Worm (Caenorhabditis elegans) whole organism, late embryonic: ENCODE results near the gene fshr-1.

Source experiments
- C38D4.7 ChIP-seq: fragments of 200-800 bp; sonication (Bioruptor generic); optimal IDR thresholded peaks from 2 replicates; lab custom pipeline; 2018; ENCODE audit warnings: mild to moderate bottlenecking, missing genetic modification characterization, moderate library complexity, missing compliant biosample characterization
- F13H6.1 ChIP-seq: sonication (generic microtip); optimal IDR thresholded peaks from 2 replicates; lab custom pipeline; 2016; ENCODE audit warnings: missing genetic modification characterization, missing compliant biosample characterization
- T23F11.4 ChIP-seq: fragments of 200-800 bp; sonication (Bioruptor generic); optimal IDR thresholded peaks from 2 replicates; lab custom pipeline; 2018; ENCODE audit warnings: mild to moderate bottlenecking, missing genetic modification characterization, missing compliant biosample characterization
- ahr-1 ChIP-seq: sonication (generic microtip); optimal IDR thresholded peaks from 2 replicates; lab custom pipeline; 2016; ENCODE audit warnings: missing genetic modification characterization, missing compliant biosample characterization
- ceh-19 ChIP-seq: fragments of 200-800 bp; sonication (Bioruptor generic); optimal IDR thresholded peaks from 2 replicates; lab custom pipeline; 2018; ENCODE audit warnings: mild to moderate bottlenecking, missing genetic modification characterization, missing compliant biosample characterization
- ceh-2 ChIP-seq: sonication (generic microtip); optimal IDR thresholded peaks from 2 replicates; lab custom pipeline; 2016; ENCODE audit warnings: missing genotype, missing genetic modification characterization, missing compliant biosample characterization
- ceh-22 ChIP-seq: sonication (generic microtip); optimal IDR thresholded peaks from 2 replicates; lab custom pipeline; 2017; ENCODE audit warnings: missing biosample characterization, missing genetic modification characterization
- ceh-45 ChIP-seq: fragments of 200-800 bp; sonication (Bioruptor generic); IDR thresholded peaks from 2 replicates; pipeline ENCODE4 v1.3.6; 2022; ENCODE audit warnings: missing genetic modification reagents, missing genetic modification characterization, missing compliant biosample characterization
- ceh-6 ChIP-seq: fragments of 200-800 bp; sonication (Bioruptor generic); optimal IDR thresholded peaks from 2 replicates; lab custom pipeline; 2018; ENCODE audit warnings: mild to moderate bottlenecking, missing genetic modification characterization, missing compliant biosample characterization
- che-1 ChIP-seq: sonication (generic microtip); optimal IDR thresholded peaks from 2 replicates; lab custom pipeline; 2016; ENCODE audit warnings: mild to moderate bottlenecking, missing genetic modification characterization, missing compliant biosample characterization
- dmd-4 ChIP-seq: sonication (generic microtip); optimal IDR thresholded peaks from 2 replicates; lab custom pipeline; 2016; ENCODE audit warnings: borderline replicate concordance, missing genetic modification characterization, missing compliant biosample characterization
- dve-1 ChIP-seq: sonication (generic microtip); optimal IDR thresholded peaks from 2 replicates; lab custom pipeline; 2017; ENCODE audit warnings: antibody characterized with exemption, mild to moderate bottlenecking, missing genetic modification characterization, missing compliant biosample characterization
- elt-2 ChIP-seq: sonication (generic microtip); optimal IDR thresholded peaks from 2 replicates; lab custom pipeline; 2016; ENCODE audit warnings: missing genetic modification reagents, missing genetic modification characterization, missing compliant biosample characterization
- ets-4 ChIP-seq: sonication (generic microtip); optimal IDR thresholded peaks from 2 replicates; lab custom pipeline; 2016; ENCODE audit warnings: missing genetic modification characterization, missing compliant biosample characterization
- fkh-10 ChIP-seq: fragments of 150-350 bp; optimal IDR thresholded peaks from 2 replicates; lab custom pipeline; 2014; ENCODE audit warnings: missing biosample characterization, missing genetic modification reagents, missing genetic modification characterization
- fkh-6 ChIP-seq: sonication (generic microtip); optimal IDR thresholded peaks from 2 replicates; lab custom pipeline; 2016; ENCODE audit warnings: missing genetic modification characterization, missing compliant biosample characterization
- gmeb-2 ChIP-seq: sonication (generic microtip); optimal IDR thresholded peaks from 2 replicates; lab custom pipeline; 2016; ENCODE audit warnings: missing genetic modification characterization, inconsistent platforms, missing compliant biosample characterization
- hlh-13 ChIP-seq: fragments of 200-800 bp; sonication (Bioruptor generic); optimal IDR thresholded peaks from 2 replicates; lab custom pipeline; 2018; ENCODE audit warnings: mild to moderate bottlenecking, missing genetic modification characterization, missing compliant biosample characterization
- hlh-15 ChIP-seq: sonication (generic microtip); optimal IDR thresholded peaks from 2 replicates; lab custom pipeline; 2016; ENCODE audit warnings: missing genetic modification characterization, missing compliant biosample characterization
- hlh-6 ChIP-seq: sonication (generic microtip); optimal IDR thresholded peaks from 2 replicates; lab custom pipeline; 2016; ENCODE audit warnings: missing genotype, missing genetic modification characterization, missing compliant biosample characterization
- mec-3 ChIP-seq: sonication (generic microtip); optimal IDR thresholded peaks from 2 replicates; lab custom pipeline; 2016; ENCODE audit warnings: borderline replicate concordance, missing genetic modification characterization, missing compliant biosample characterization
- nhr-232 ChIP-seq: sonication (generic microtip); optimal IDR thresholded peaks from 2 replicates; lab custom pipeline; 2016; ENCODE audit warnings: missing genetic modification characterization, missing compliant biosample characterization
- npax-4 ChIP-seq: sonication (generic microtip); optimal IDR thresholded peaks from 2 replicates; lab custom pipeline; 2016; ENCODE audit warnings: missing genetic modification characterization, missing compliant biosample characterization
- odd-2 ChIP-seq: sonication (generic microtip); optimal IDR thresholded peaks from 2 replicates; lab custom pipeline; 2017; ENCODE audit warnings: antibody characterized with exemption, mild to moderate bottlenecking, missing genetic modification characterization, missing compliant biosample characterization
- pag-3 ChIP-seq: sonication (generic microtip); optimal IDR thresholded peaks from 2 replicates; lab custom pipeline; 2016; ENCODE audit warnings: missing compliant biosample characterization, missing genetic modification characterization, borderline replicate concordance
- pha-4 ChIP-seq: fragments of 150-350 bp; optimal IDR thresholded peaks from 2 replicates; lab custom pipeline; 2018; ENCODE audit warnings: missing biosample characterization, missing genetic modification reagents, missing genetic modification characterization
- pros-1 ChIP-seq: fragments of 150-350 bp; optimal IDR thresholded peaks from 2 replicates; lab custom pipeline; 2014; ENCODE audit warnings: missing biosample characterization, missing genetic modification reagents, missing genetic modification characterization
- sox-2 ChIP-seq: fragments of 200-800 bp; sonication (Bioruptor generic); IDR thresholded peaks from 2 replicates; pipeline ENCODE4 v1.3.6; 2022; ENCODE audit warnings: missing genetic modification reagents, missing genetic modification characterization, missing compliant biosample characterization
- syd-9 ChIP-seq: sonication (generic microtip); optimal IDR thresholded peaks from 2 replicates; lab custom pipeline; 2016; ENCODE audit warnings: mild to moderate bottlenecking, missing genetic modification characterization, moderate library complexity, missing compliant biosample characterization
- tbx-2 ChIP-seq: sonication (generic microtip); optimal IDR thresholded peaks from 2 replicates; lab custom pipeline; 2016; ENCODE audit warnings: missing genetic modification characterization, missing compliant biosample characterization
- tbx-7 ChIP-seq: sonication (generic microtip); optimal IDR thresholded peaks from 2 replicates; lab custom pipeline; 2016; ENCODE audit warnings: missing genotype, missing genetic modification characterization, missing compliant biosample characterization
- unc-42 ChIP-seq: sonication (generic microtip); optimal IDR thresholded peaks from 2 replicates; lab custom pipeline; 2016; ENCODE audit warnings: missing genotype, missing genetic modification characterization, missing compliant biosample characterization
- unc-86 ChIP-seq: sonication (generic microtip); optimal IDR thresholded peaks from 2 replicates; lab custom pipeline; 2016; ENCODE audit warnings: missing genetic modification characterization, missing compliant biosample characterization
- ztf-16 ChIP-seq: sonication (generic microtip); optimal IDR thresholded peaks from 2 replicates; lab custom pipeline; 2017; ENCODE audit warnings: missing genetic modification characterization, missing compliant biosample characterization

fshr-1 gene

DNA sequence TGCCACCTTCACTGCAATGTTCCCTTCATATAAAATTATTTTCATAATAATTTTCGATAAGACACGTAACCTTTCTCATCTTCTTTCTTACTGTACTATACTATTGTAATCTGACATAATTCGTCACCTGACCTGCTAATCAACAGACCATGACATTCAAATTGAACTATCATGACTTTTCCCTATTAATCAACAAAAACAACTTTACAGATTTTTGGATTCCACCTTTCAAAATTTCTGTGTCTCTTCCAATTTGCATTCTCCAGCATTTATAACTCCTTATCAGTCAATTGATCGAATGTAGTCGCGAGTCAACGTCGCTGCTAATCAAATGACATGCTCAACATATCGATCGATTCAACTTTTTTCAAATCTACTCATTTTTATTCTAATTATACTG is at the start of gene fshr-1:
fshr-1 (plus strand) TSS at position 209 of the 400 bp plus-strand sequence.
- TF ChIP-seq elt-2 (tag; lab: Kevin White, UChicago) (peak; percentile 9), sox-2 (GFP tag; lab: Robert Waterston, UW) (no peak)

- TF ChIP-seq ceh-2 (tag; lab: Kevin White, UChicago) (no peak), syd-9 (tag; lab: Kevin White, UChicago) (no peak), hlh-6 (tag; lab: Kevin White, UChicago) (no peak), gmeb-2 (no peak), dve-1 (tag; lab: Kevin White, UChicago) (no peak), pros-1 (tag; lab: Kevin White, UChicago) (no peak), unc-42 (tag; lab: Kevin White, UChicago) (no peak), T23F11.4 (no peak), fkh-6 (tag; lab: Kevin White, UChicago) (no peak), sox-2 (GFP tag; lab: Robert Waterston, UW) (no peak), dmd-4 (tag; lab: Kevin White, UChicago) (no peak)
- TF ChIP-seq, all 69 proteins: peak for 0
Measured at ce11 chrV:9841376-9841775, 48.3 kb upstream of the fshr-1 start, which contains the start of gene sru-36. Gene sru-36, plus strand, starts transcription at chrV:9841676.

ce11 chrV:9843376-9843916 is 46.2 kb upstream of the fshr-1 start, which contains the start of gene sru-8:
Gene sru-8, plus strand, starts transcription at chrV:9843866.
- TF ChIP-seq nhr-232 (tag; lab: Kevin White, UChicago) (no peak), ceh-45 (no peak), ztf-16 (tag; lab: Kevin White, UChicago) (no peak), fkh-10 (no peak), hlh-15 (tag; lab: Kevin White, UChicago) (no peak), hlh-13 (GFP tag; lab: Kevin White, UChicago) (no peak), ceh-6 (GFP tag; lab: Kevin White, UChicago) (no peak), fkh-6 (tag; lab: Kevin White, UChicago) (no peak), che-1 (tag; lab: Kevin White, UChicago) (no peak), elt-2 (tag; lab: Kevin White, UChicago) (no peak), ceh-19 (GFP tag; lab: Kevin White, UChicago) (no peak), ceh-2 (tag; lab: Kevin White, UChicago) (no peak), npax-4 (tag; lab: Kevin White, UChicago) (no peak), tbx-2 (tag; lab: Kevin White, UChicago) (no peak), sox-2 (GFP tag; lab: Robert Waterston, UW) (no peak), ets-4 (tag; lab: Kevin White, UChicago) (no peak), hlh-6 (tag; lab: Kevin White, UChicago) (no peak)

DNA sequence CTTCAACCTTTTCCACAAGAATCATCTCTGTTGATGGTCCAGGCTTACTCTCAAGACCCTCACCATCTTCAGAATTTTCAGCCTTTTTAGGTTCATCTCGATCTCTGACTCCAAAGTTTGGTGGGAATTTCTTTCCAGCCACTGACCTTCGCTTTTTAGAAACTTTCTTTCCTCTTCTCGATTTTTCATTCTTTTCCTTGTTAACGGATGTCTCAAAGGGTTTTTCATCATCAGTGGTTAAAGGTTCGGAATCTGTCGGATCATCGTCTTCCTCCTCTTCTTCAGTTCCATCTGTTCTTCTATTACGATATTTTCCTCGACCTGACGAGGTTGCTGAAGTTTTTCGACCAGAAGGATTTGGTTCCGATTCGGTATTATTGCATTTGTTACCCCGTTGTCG is 41.1 kb upstream of the fshr-1 start:
- no peak for TF ChIP-seq F13H6.1 (tag; lab: Kevin White, UChicago)
- TF ChIP-seq unc-42 (tag; lab: Kevin White, UChicago) = no peak
- no peak for TF ChIP-seq odd-2 (tag; lab: Kevin White, UChicago)
- TF ChIP-seq sox-2 (GFP tag; lab: Robert Waterston, UW) = no peak
- TF ChIP-seq hlh-13 (GFP tag; lab: Kevin White, UChicago) = no peak
- TF ChIP-seq dmd-4 (tag; lab: Kevin White, UChicago) = no peak
- no peak for TF ChIP-seq pros-1 (tag; lab: Kevin White, UChicago)
- TF ChIP-seq C38D4.7 (GFP tag; lab: Kevin White, UChicago) = no peak
- no peak for TF ChIP-seq mec-3 (tag; lab: Kevin White, UChicago)
- no peak for TF ChIP-seq ceh-19 (GFP tag; lab: Kevin White, UChicago)
- TF ChIP-seq che-1 (tag; lab: Kevin White, UChicago) = no peak
- no peak for TF ChIP-seq pha-4 (tag; lab: Kevin White, UChicago)
- TF ChIP-seq ceh-22 (tag; lab: Kevin White, UChicago) = no peak
- TF ChIP-seq pag-3 (tag; lab: Kevin White, UChicago) = no peak
- TF ChIP-seq unc-86 (tag; lab: Kevin White, UChicago) = no peak
- no peak for TF ChIP-seq ahr-1 (tag; lab: Kevin White, UChicago)
- no peak for TF ChIP-seq tbx-7 (tag; lab: Kevin White, UChicago)
- no peak for TF ChIP-seq nhr-232 (tag; lab: Kevin White, UChicago)
- no peak for TF ChIP-seq syd-9 (tag; lab: Kevin White, UChicago)
